Fruit fly (Drosophila melanogaster) whole organism, embryonic: Measurements from ENCODE around the gene ftz-f1.
A peak's percentile ranks its signal among the peaks of the same experiment; 100 is the strongest.

Experiments used
- CG10431 ChIP-seq: fragments of 200-800 bp; sonication (Bioruptor generic); optimal IDR thresholded peaks from 3 replicates; lab custom pipeline; 2018; ENCODE audit warnings: missing biosample characterization, mild to moderate bottlenecking, missing genetic modification characterization
- CG10565 ChIP-seq: fragments of 200-800 bp; sonication (Bioruptor generic); optimal IDR thresholded peaks from 3 replicates; lab custom pipeline; 2016; ENCODE audit warnings: missing biosample characterization, mild to moderate bottlenecking, missing genetic modification characterization
- CG11504 ChIP-seq: fragments of 200-800 bp; sonication (Bioruptor generic); optimal IDR thresholded peaks from 3 replicates; lab custom pipeline; 2019; ENCODE audit warnings: missing biosample characterization, mild to moderate bottlenecking, missing genetic modification characterization, moderate library complexity
- CG12659 ChIP-seq: fragments of 200-800 bp; sonication (Bioruptor generic); optimal IDR thresholded peaks from 3 replicates; lab custom pipeline; 2017; ENCODE audit warnings: mild to moderate bottlenecking, missing biosample characterization, missing genetic modification reagents, missing genetic modification characterization
- CG12942 ChIP-seq: fragments of 200-800 bp; sonication (Bioruptor generic); optimal IDR thresholded peaks from 3 replicates; lab custom pipeline; 2016; ENCODE audit warnings: missing biosample characterization, missing genetic modification characterization
- CG17186 ChIP-seq: fragments of 200-800 bp; sonication (Bioruptor generic); optimal IDR thresholded peaks from 3 replicates; lab custom pipeline; 2017; ENCODE audit warnings: missing biosample characterization, missing genetic modification reagents, missing genetic modification characterization
- CG17361 ChIP-seq: fragments of 200-800 bp; sonication (Bioruptor generic); IDR thresholded peaks from 3 replicates; pipeline ENCODE4 v1.3.6; 2022; ENCODE audit warnings: missing biosample characterization, missing genetic modification characterization
- CG2120 ChIP-seq: fragments of 200-800 bp; sonication (Bioruptor generic); optimal IDR thresholded peaks from 3 replicates; lab custom pipeline; 2016; ENCODE audit warnings: missing biosample characterization, missing genetic modification characterization
- CG2129 ChIP-seq: fragments of 200-800 bp; sonication (Bioruptor generic); IDR thresholded peaks from 2 replicates; pipeline ENCODE4 v1.3.6; 2022; ENCODE audit warnings: missing biosample characterization, missing genetic modification characterization; ENCODE audit not compliant: partially characterized antibody
- CG2202 ChIP-seq: fragments of 200-800 bp; sonication (Bioruptor generic); optimal IDR thresholded peaks from 2 replicates; lab custom pipeline; 2018; ENCODE audit warnings: missing biosample characterization, mild to moderate bottlenecking, missing genetic modification characterization
- CG2678 ChIP-seq: fragments of 200-800 bp; sonication (Bioruptor generic); optimal IDR thresholded peaks from 3 replicates; lab custom pipeline; 2019; ENCODE audit warnings: missing biosample characterization, mild to moderate bottlenecking, missing genetic modification characterization, moderate library complexity
- CG2889 ChIP-seq: fragments of 200-800 bp; sonication (Bioruptor generic); IDR thresholded peaks from 3 replicates; pipeline ENCODE4 v1.3.6; 2022; ENCODE audit warnings: missing biosample characterization, missing genetic modification characterization
- CG31388 ChIP-seq: fragments of 200-800 bp; sonication (Bioruptor generic); optimal IDR thresholded peaks from 2 replicates; lab custom pipeline; 2016; ENCODE audit warnings: missing biosample characterization, missing genetic modification characterization
- CG32772 ChIP-seq: fragments of 200-800 bp; sonication (Bioruptor generic); IDR thresholded peaks from 2 replicates; pipeline ENCODE4 v1.3.6; 2022; ENCODE audit warnings: missing biosample characterization, missing genetic modification characterization
- CG4282 ChIP-seq: fragments of 200-800 bp; sonication (Bioruptor generic); optimal IDR thresholded peaks from 2 replicates; lab custom pipeline; 2016; ENCODE audit warnings: missing biosample characterization, missing genetic modification characterization
- CG4707 ChIP-seq: fragments of 200-800 bp; sonication (Bioruptor generic); optimal IDR thresholded peaks from 2 replicates; lab custom pipeline; 2018; ENCODE audit warnings: missing biosample characterization, mild to moderate bottlenecking, missing genetic modification characterization, moderate library complexity
- CG5953 ChIP-seq: fragments of 200-800 bp; sonication (Bioruptor generic); IDR thresholded peaks from 2 replicates; pipeline ENCODE4 v1.3.6; 2022; ENCODE audit warnings: missing biosample characterization, missing genetic modification characterization
- CG6683 ChIP-seq: fragments of 200-800 bp; sonication (Bioruptor generic); optimal IDR thresholded peaks from 2 replicates; lab custom pipeline; 2017; ENCODE audit warnings: missing biosample characterization, mild to moderate bottlenecking, missing genetic modification characterization, missing genetic modification reagents
- CG7745 ChIP-seq: fragments of 200-800 bp; sonication (Bioruptor generic); optimal IDR thresholded peaks from 2 replicates; lab custom pipeline; 2018; ENCODE audit warnings: missing biosample characterization, mild to moderate bottlenecking, missing genetic modification characterization, moderate library complexity
- CG8924 ChIP-seq: fragments of 200-800 bp; optimal IDR thresholded peaks from 3 replicates; lab custom pipeline; 2019; ENCODE audit warnings: missing biosample characterization, mild to moderate bottlenecking, missing genetic modification characterization, moderate library complexity
- CG9609 ChIP-seq: fragments of 200-800 bp; sonication (Bioruptor generic); optimal IDR thresholded peaks from 3 replicates; lab custom pipeline; 2016; ENCODE audit warnings: missing biosample characterization, missing genetic modification characterization
- CTCF ChIP-seq: fragments of 200-800 bp; sonication (Bioruptor generic); optimal IDR thresholded peaks from 2 replicates; lab custom pipeline; 2017; ENCODE audit warnings: missing biosample characterization, mild to moderate bottlenecking, missing genetic modification characterization, moderate library complexity
- CoRest ChIP-seq: fragments of 200-800 bp; sonication (Bioruptor generic); optimal IDR thresholded peaks from 3 replicates; lab custom pipeline; 2018; ENCODE audit warnings: missing biosample characterization, mild to moderate bottlenecking, missing genetic modification characterization, moderate library complexity
- CrebB ChIP-seq: fragments of 200-800 bp; sonication (Bioruptor generic); optimal IDR thresholded peaks from 3 replicates; lab custom pipeline; 2018; ENCODE audit warnings: missing biosample characterization, mild to moderate bottlenecking, missing genetic modification characterization
- Dad ChIP-seq: fragments of 200-800 bp; sonication (Bioruptor generic); optimal IDR thresholded peaks from 3 replicates; lab custom pipeline; 2016; ENCODE audit warnings: missing biosample characterization, missing genetic modification characterization
- Dbx ChIP-seq: fragments of 200-800 bp; sonication (Bioruptor generic); IDR thresholded peaks from 3 replicates; pipeline ENCODE4 v1.3.6; 2022; ENCODE audit warnings: missing biosample characterization, missing genetic modification characterization
- Doc3 ChIP-seq: fragments of 200-800 bp; sonication (Bioruptor generic); IDR thresholded peaks from 3 replicates; pipeline ENCODE4 v1.3.6; 2022; ENCODE audit warnings: missing biosample characterization, missing genetic modification characterization; ENCODE audit not compliant: partially characterized antibody
- H2.0 ChIP-seq: fragments of 200-800 bp; sonication (Bioruptor generic); IDR thresholded peaks from 2 replicates; pipeline ENCODE4 v1.3.6; 2022; ENCODE audit warnings: missing biosample characterization, missing genetic modification characterization
- Hand ChIP-seq: fragments of 200-800 bp; sonication (Bioruptor generic); optimal IDR thresholded peaks from 2 replicates; lab custom pipeline; 2017; ENCODE audit warnings: mild to moderate bottlenecking, missing biosample characterization, missing genetic modification reagents, missing genetic modification characterization
- Hr3 ChIP-seq: fragments of 200-800 bp; sonication (Bioruptor generic); optimal IDR thresholded peaks from 3 replicates; lab custom pipeline; 2016; ENCODE audit warnings: missing biosample characterization, missing genetic modification characterization
- Rx ChIP-seq: fragments of 200-800 bp; sonication (Bioruptor generic); IDR thresholded peaks from 2 replicates; pipeline ENCODE4 v1.3.6; 2022; ENCODE audit warnings: missing biosample characterization, missing genetic modification characterization
- Scr ChIP-seq: fragments of 200-800 bp; sonication (Bioruptor generic); IDR thresholded peaks from 2 replicates; pipeline ENCODE4 v1.3.6; 2022; ENCODE audit warnings: missing biosample characterization, missing genetic modification characterization; ENCODE audit not compliant: partially characterized antibody
- Side ChIP-seq: fragments of 200-800 bp; sonication (Bioruptor generic); optimal IDR thresholded peaks from 2 replicates; lab custom pipeline; 2016; ENCODE audit warnings: missing biosample characterization, missing genetic modification characterization
- Sox102F ChIP-seq: fragments of 200-800 bp; sonication (Bioruptor generic); optimal IDR thresholded peaks from 2 replicates; lab custom pipeline; 2018; ENCODE audit warnings: missing biosample characterization, mild to moderate bottlenecking, missing genetic modification characterization, moderate library complexity
- YL-1 ChIP-seq: fragments of 200-800 bp; sonication (Bioruptor generic); optimal IDR thresholded peaks from 3 replicates; lab custom pipeline; 2017; ENCODE audit warnings: missing biosample characterization, mild to moderate bottlenecking, missing genetic modification characterization
- ab ChIP-seq: fragments of 200-800 bp; sonication (Bioruptor generic); optimal IDR thresholded peaks from 2 replicates; lab custom pipeline; 2016; ENCODE audit warnings: missing biosample characterization, missing genetic modification characterization
- caup ChIP-seq: fragments of 200-800 bp; sonication (Bioruptor generic); optimal IDR thresholded peaks from 3 replicates; lab custom pipeline; 2017; ENCODE audit warnings: missing biosample characterization, mild to moderate bottlenecking, missing genetic modification characterization, moderate library complexity; ENCODE audit not compliant: severe bottlenecking
- exex ChIP-seq: fragments of 200-800 bp; sonication (Bioruptor generic); optimal IDR thresholded peaks from 4 replicates; lab custom pipeline; 2018; ENCODE audit warnings: missing biosample characterization, mild to moderate bottlenecking, missing genetic modification characterization, moderate library complexity
- fd3F ChIP-seq: fragments of 200-800 bp; sonication (Bioruptor generic); optimal IDR thresholded peaks from 2 replicates; lab custom pipeline; 2018; ENCODE audit warnings: missing biosample characterization, mild to moderate bottlenecking, missing genetic modification characterization, moderate library complexity
- ham ChIP-seq: fragments of 200-800 bp; sonication (Bioruptor generic); IDR thresholded peaks from 2 replicates; pipeline ENCODE4 v1.3.6; 2022; ENCODE audit warnings: missing biosample characterization, missing genetic modification characterization
- mld ChIP-seq: fragments of 200-800 bp; sonication (Bioruptor generic); IDR thresholded peaks from 3 replicates; pipeline ENCODE4 v1.3.6; 2022; ENCODE audit warnings: missing biosample characterization, missing genetic modification characterization; ENCODE audit not compliant: partially characterized antibody
- pan ChIP-seq, 4 experiments: fragments of >200 bp in 3 of 4; fragments of 200-800 bp in 1 of 4; sonication (Bioruptor generic) in 1 of 4; optimal IDR thresholded peaks in 3 of 4; IDR thresholded peaks in 1 of 4; 2 replicates each; pipeline versions ENCODE4 v1.3.6 to Lab custom; 2017 to 2022; ENCODE audit warnings: missing biosample characterization in 2 of 4, missing genetic modification characterization in 2 of 4, mixed read lengths in 1 of 4
- repo ChIP-seq: fragments of 200-800 bp; sonication (Bioruptor generic); optimal IDR thresholded peaks from 2 replicates; lab custom pipeline; 2016; ENCODE audit warnings: missing biosample characterization, missing genetic modification characterization
- seq ChIP-seq: fragments of 200-800 bp; sonication (Bioruptor generic); IDR thresholded peaks from 2 replicates; pipeline ENCODE4 v1.3.6; 2022; ENCODE audit warnings: missing biosample characterization, missing genetic modification characterization
- slbo ChIP-seq: fragments of 200-800 bp; sonication (Bioruptor generic); IDR thresholded peaks from 2 replicates; pipeline ENCODE4 v1.3.6; 2022; ENCODE audit warnings: missing biosample characterization, missing genetic modification characterization
- sqz ChIP-seq: fragments of 200-800 bp; sonication (Bioruptor generic); optimal IDR thresholded peaks from 3 replicates; lab custom pipeline; 2018; ENCODE audit warnings: missing biosample characterization, mild to moderate bottlenecking, missing genetic modification characterization
- tgo ChIP-seq: fragments of 200-800 bp; sonication (Bioruptor generic); IDR thresholded peaks from 3 replicates; pipeline ENCODE4 v1.3.6; 2022; ENCODE audit warnings: missing biosample characterization, missing genetic modification characterization
- toy ChIP-seq: fragments of 200-800 bp; sonication (Bioruptor generic); IDR thresholded peaks from 2 replicates; pipeline ENCODE4 v1.3.6; 2022; ENCODE audit warnings: missing biosample characterization, missing genetic modification characterization
- zfh1 ChIP-seq: fragments of 200-800 bp; sonication (Bioruptor generic); IDR thresholded peaks from 3 replicates; pipeline ENCODE4 v1.3.6; 2022; ENCODE audit warnings: missing biosample characterization, missing genetic modification characterization

ftz-f1 gene

DNA sequence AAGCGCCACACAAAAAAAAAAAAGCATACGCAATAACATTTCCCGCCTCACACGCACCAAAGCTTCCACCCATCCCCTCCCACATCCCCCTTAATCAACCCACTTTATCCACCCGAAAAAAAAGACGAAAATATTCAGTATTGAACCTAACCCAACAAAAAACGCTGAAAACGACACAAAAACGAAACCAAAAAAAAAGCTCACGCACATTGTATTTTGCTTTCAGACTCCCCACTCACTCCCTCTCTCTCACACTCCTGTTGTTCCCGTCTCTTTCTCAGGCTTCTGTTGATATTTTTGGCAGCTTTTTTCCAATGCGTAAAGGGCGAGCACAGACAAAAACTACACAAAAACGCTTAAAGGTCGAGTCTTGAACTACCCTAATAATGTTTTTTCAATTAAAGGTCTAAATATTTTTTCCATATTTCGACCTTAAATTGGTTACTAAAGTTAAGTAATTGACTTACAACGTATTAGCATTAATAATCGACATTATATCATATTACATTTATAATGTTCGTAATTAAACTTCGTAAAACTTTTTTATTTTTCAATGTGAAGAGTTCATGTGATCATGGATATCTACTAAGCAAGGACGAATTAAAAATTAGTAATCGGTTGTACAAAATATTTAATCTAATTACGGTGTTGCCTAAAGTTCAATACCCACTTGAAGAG, 14.5 kb downstream of the ftz-f1 start (continued):
- TF ChIP-seq Doc3 (GFP tag; lab: Robert Waterston, UW) (no peak), ham (no peak), CG32772 (GFP tag; lab: Robert Waterston, UW) (peak; percentile 81), CG12942 (GFP tag; lab: Kevin White, UChicago) (peak; percentile 20), Hand (GFP tag; lab: Kevin White, UChicago) (no peak), YL-1 (no peak), CG9609 (GFP tag; lab: Kevin White, UChicago) (peak; percentile 3), CG12659 (GFP tag; lab: Kevin White, UChicago) (peak; percentile 61), Hr3 (GFP tag; lab: Kevin White, UChicago) (peak; percentile 5), Dad (GFP tag; lab: Kevin White, UChicago) (peak; percentile 41), Rx (0 out of 2 replicates have a peak, but pooled peaks have one; percentile 20), zfh1 (GFP tag; lab: Robert Waterston, UW) (no peak), CG4282 (GFP tag; lab: Kevin White, UChicago) (no peak), CG5953 (GFP tag; lab: Robert Waterston, UW) (no peak), CG10565 (GFP tag; lab: Kevin White, UChicago) (no peak), CG2129 (no peak), CG10431 (GFP tag; lab: Kevin White, UChicago) (no peak), Scr (GFP tag; lab: Robert Waterston, UW) (no peak; the same call in 1 of the 2 replicates), sqz (GFP tag; lab: Kevin White, UChicago) (peak; percentile 98), tgo (GFP tag; lab: Robert Waterston, UW) (peak; percentile 66; the same call in 2 of the 3 replicates), mld (GFP tag; lab: Robert Waterston, UW) (no peak), slbo (GFP tag; lab: Robert Waterston, UW) (peak; percentile 34; the same call in 1 of the 2 replicates), H2.0 (GFP tag; lab: Robert Waterston, UW) (0 out of 2 replicates have a peak, but pooled peaks have one; percentile 19), CG17361 (GFP tag; lab: Robert Waterston, UW) (peak; percentile 78), pan (optimal IDR thresholded peaks at IDR 0.05; lab: Kevin White, UChicago) (no peak), pan (GFP tag; optimal IDR thresholded peaks at IDR 0.05 in 1 of 2, IDR thresholded peaks at IDR 0.05 in 1 of 2) (peak in 1 of 2 experiments; percentile 71), CG7745 (tag; lab: Kevin White, UChicago) (no peak), CTCF (GFP tag; lab: Kevin White, UChicago) (peak; percentile 29), exex (tag; lab: Kevin White, UChicago) (peak; percentile 19), CG2889 (GFP tag; lab: Robert Waterston, UW) (no peak), Sox102F (GFP tag; lab: Kevin White, UChicago) (peak; percentile 86), Side (GFP tag; lab: Kevin White, UChicago) (no peak), toy (GFP tag; lab: Robert Waterston, UW) (0 out of 2 replicates have a peak, but pooled peaks have one; percentile 1), CG2120 (GFP tag; lab: Kevin White, UChicago) (peak; percentile 70), CG17186 (no peak), repo (GFP tag; lab: Kevin White, UChicago) (no peak), CG6683 (GFP tag; lab: Kevin White, UChicago) (no peak), ab (GFP tag; lab: Kevin White, UChicago) (no peak), Dbx (GFP tag; lab: Robert Waterston, UW) (no peak; the same call in 1 of the 3 replicates), CG11504 (peak; percentile 89), CrebB (tag; lab: Kevin White, UChicago) (peak; percentile 10), CoRest (peak; percentile 89), CG4707 (no peak), CG2678 (peak; percentile 87), caup (peak; percentile 32), CG31388 (GFP tag; lab: Kevin White, UChicago) (no peak), CG2202 (tag; lab: Kevin White, UChicago) (no peak), CG8924 (peak; percentile 64), fd3F (GFP tag; lab: Kevin White, UChicago) (peak; percentile 63), seq (GFP tag; lab: Robert Waterston, UW) (no peak)
